Worm (Caenorhabditis elegans): ENCODE data around the gene bath-9.

ce11 chrII:3376789-3377188, at the start of gene bath-9:
- no peak for TF ChIP-seq skn-1 (tag; optimal IDR thresholded peaks at IDR 0.05)
- TF ChIP-seq rnt-1 (tag; optimal IDR thresholded peaks at IDR 0.05) = no peak
- TF ChIP-seq C16A3.4 (tag; optimal IDR thresholded peaks at IDR 0.05) = no peak
- no peak for TF ChIP-seq mdl-1 (tag; optimal IDR thresholded peaks at IDR 0.05)

Measured in whole organism, L1 larva.